Worm (Caenorhabditis elegans) whole organism, early embryonic: ENCODE results near the gene 2L52.1.

ENCODE experiments used
- B0310.2 ChIP-seq: sonication (generic microtip); optimal IDR thresholded peaks from 2 replicates; lab custom pipeline; 2016; ENCODE audit warnings: mild to moderate bottlenecking, missing genetic modification characterization, missing compliant biosample characterization
- F13C5.2 ChIP-seq: sonication (generic microtip); optimal IDR thresholded peaks from 2 replicates; lab custom pipeline; 2017; ENCODE audit warnings: mild to moderate bottlenecking, missing genetic modification characterization, inconsistent platforms, missing compliant biosample characterization
- aly-1 ChIP-seq: sonication (generic microtip); optimal IDR thresholded peaks from 2 replicates; lab custom pipeline; 2016; ENCODE audit warnings: missing genetic modification characterization, missing compliant biosample characterization
- ama-1 ChIP-seq: fragments of 150-350 bp; optimal IDR thresholded peaks from 2 replicates; lab custom pipeline; 2014
- ceh-13 ChIP-seq: fragments of 200-800 bp; sonication (Bioruptor generic); optimal IDR thresholded peaks from 2 replicates; lab custom pipeline; 2018; ENCODE audit warnings: mild to moderate bottlenecking, missing genetic modification characterization, missing compliant biosample characterization
- ceh-36 ChIP-seq: sonication (generic microtip); optimal IDR thresholded peaks from 2 replicates; lab custom pipeline; 2016; ENCODE audit warnings: missing genetic modification characterization, inconsistent platforms, missing compliant biosample characterization
- ets-7 ChIP-seq: sonication (generic microtip); optimal IDR thresholded peaks from 2 replicates; lab custom pipeline; 2016; ENCODE audit warnings: missing genotype, missing genetic modification characterization, missing compliant biosample characterization
- flt-1 ChIP-seq: fragments of 200-800 bp; sonication (Bioruptor generic); IDR thresholded peaks from 2 replicates; pipeline ENCODE4 v1.3.6; 2022; ENCODE audit warnings: missing genetic modification characterization, missing compliant biosample characterization
- hmbx-1 ChIP-seq: sonication (generic microtip); optimal IDR thresholded peaks from 2 replicates; lab custom pipeline; 2016; ENCODE audit warnings: mild to moderate bottlenecking, missing genetic modification characterization, missing compliant biosample characterization
- hmg-4 ChIP-seq: fragments of 200-800 bp; sonication (Bioruptor generic); optimal IDR thresholded peaks from 2 replicates; lab custom pipeline; 2018; ENCODE audit warnings: mild to moderate bottlenecking, missing genetic modification characterization, missing compliant biosample characterization
- hnd-1 ChIP-seq: sonication (generic microtip); optimal IDR thresholded peaks from 2 replicates; lab custom pipeline; 2016; ENCODE audit warnings: missing genetic modification characterization, missing compliant biosample characterization
- pes-1 ChIP-seq: fragments of 200-800 bp; sonication (Bioruptor generic); IDR thresholded peaks from 2 replicates; pipeline ENCODE4 v1.3.6; 2022; ENCODE audit warnings: missing genetic modification reagents, missing genetic modification characterization, missing compliant biosample characterization
- scrt-1 ChIP-seq: fragments of 200-800 bp; sonication (Bioruptor generic); IDR thresholded peaks from 2 replicates; pipeline ENCODE4 v1.3.6; 2022; ENCODE audit warnings: missing genetic modification characterization, missing compliant biosample characterization
- sea-1 ChIP-seq: fragments of 200-800 bp; sonication (Bioruptor generic); conservative IDR thresholded peaks from 2 replicates; pipeline ENCODE4 v1.3.6; 2022; ENCODE audit warnings: missing genetic modification characterization, missing compliant biosample characterization
- tbx-11 ChIP-seq: fragments of 200-800 bp; sonication (Bioruptor generic); IDR thresholded peaks from 2 replicates; pipeline ENCODE4 v1.3.6; 2022; ENCODE audit warnings: missing genetic modification characterization, missing compliant biosample characterization
- tbx-37 ChIP-seq: fragments of 200-800 bp; sonication (Bioruptor generic); conservative IDR thresholded peaks from 2 replicates; pipeline ENCODE4 v1.3.6; 2022; ENCODE audit warnings: missing genetic modification reagents, missing genetic modification characterization, missing compliant biosample characterization
- tra-4 ChIP-seq: sonication (generic microtip); optimal IDR thresholded peaks from 2 replicates; lab custom pipeline; 2017; ENCODE audit warnings: missing genetic modification characterization, missing compliant biosample characterization

Gene 2L52.1

DNA sequence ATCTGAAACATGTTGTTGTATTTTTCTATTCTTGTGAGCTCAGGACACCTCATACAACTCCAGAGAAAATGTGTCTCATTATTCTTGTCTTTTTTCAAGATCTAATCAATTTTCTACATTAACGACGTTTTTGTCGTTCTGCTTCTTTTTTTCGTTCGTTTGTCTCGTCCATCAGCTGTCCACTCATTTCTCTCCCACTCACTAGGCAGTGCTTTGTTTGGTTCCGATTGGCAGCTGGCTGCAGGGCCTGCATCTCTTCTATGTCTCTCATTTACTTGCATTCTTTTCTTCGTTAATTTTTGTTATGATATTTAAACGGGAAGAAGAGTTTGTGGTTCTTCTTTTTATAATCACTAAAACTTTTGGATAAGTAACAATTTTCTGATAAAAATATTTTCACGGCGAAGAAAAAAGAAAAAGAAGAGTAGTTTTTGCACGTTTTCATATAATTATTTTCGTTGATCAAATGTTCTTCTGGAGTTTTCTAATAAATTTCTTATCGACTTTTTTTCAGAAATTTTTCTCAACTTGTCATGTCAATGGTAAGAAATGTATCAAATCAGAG lies at the start of gene 2L52.1:
TSS of gene 2L52.1 (plus strand) at position 515 of the 565 bp plus-strand sequence.
- TF ChIP-seq hmbx-1 (tag; lab: Kevin White, UChicago): no peak
- TF ChIP-seq hnd-1: no peak
- TF ChIP-seq aly-1 (tag; lab: Kevin White, UChicago): no peak
- TF ChIP-seq tbx-11 (GFP tag; lab: Robert Waterston, UW): no peak
- TF ChIP-seq ama-1 (lab: Kevin White, UChicago): no peak
- TF ChIP-seq tra-4 (tag; lab: Kevin White, UChicago): no peak
- no peak for TF ChIP-seq sea-1 (GFP tag; lab: Robert Waterston, UW)
- no peak for TF ChIP-seq flt-1 (GFP tag; lab: Robert Waterston, UW)
- no peak for TF ChIP-seq F13C5.2 (tag; lab: Kevin White, UChicago)
- TF ChIP-seq ets-7: no peak

DNA sequence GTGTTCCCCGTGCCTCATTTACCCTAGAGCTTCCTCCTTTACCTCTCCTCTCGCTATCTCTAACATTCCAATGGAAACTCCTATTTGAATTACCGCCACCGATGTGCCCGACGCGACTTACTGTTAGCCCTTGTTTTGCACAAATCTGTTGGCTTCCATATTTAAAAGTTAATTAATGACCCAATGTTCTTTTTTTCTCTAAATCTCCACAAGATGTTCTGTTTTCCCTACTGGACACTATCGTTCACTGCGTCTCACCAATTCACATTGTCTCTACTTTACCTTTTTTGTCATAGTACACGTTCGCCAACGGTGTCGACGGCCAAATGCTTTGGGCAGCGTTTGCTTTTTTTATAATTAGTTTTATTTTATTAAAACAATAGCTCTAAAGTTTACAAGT lies 1.1 kb upstream of the 2L52.1 start:
- TF ChIP-seq hnd-1 (no peak), ceh-36 (no peak), F13C5.2 (tag; lab: Kevin White, UChicago) (no peak), sea-1 (GFP tag; lab: Robert Waterston, UW) (no peak), B0310.2 (tag; lab: Kevin White, UChicago) (no peak), tbx-11 (GFP tag; lab: Robert Waterston, UW) (no peak), ceh-13 (peak; percentile 19)

DNA sequence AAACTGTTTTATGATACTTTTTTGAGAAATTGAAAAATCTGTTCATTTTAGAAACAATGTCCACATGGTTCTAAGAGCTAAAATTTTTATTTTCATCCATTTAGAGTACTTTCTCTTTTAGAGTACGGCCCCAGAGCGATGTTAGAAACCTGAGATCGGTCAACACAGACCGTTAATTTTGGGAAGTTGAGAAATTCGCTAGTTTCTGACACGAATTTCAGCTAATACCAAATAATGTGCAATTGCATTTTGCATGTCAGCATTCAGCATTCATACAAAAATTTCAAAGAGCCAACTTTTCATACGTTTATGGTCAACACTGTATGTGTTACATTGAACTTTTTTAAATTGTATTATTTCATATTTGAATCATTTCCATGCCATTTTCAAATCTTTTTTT lies 3.1 kb downstream of the 2L52.1 start:
- TF ChIP-seq ama-1 (lab: Kevin White, UChicago) (no peak), ceh-13 (no peak)

- no peak for TF ChIP-seq tbx-37 (GFP tag; lab: Robert Waterston, UW)
- no peak for TF ChIP-seq pes-1 (GFP tag; lab: Robert Waterston, UW)
- no peak for TF ChIP-seq sea-1 (GFP tag; lab: Robert Waterston, UW)
- no peak for TF ChIP-seq hmbx-1 (tag; lab: Kevin White, UChicago)
- TF ChIP-seq hnd-1: no peak
- no peak for TF ChIP-seq scrt-1 (GFP tag; lab: Robert Waterston, UW)
- TF ChIP-seq tbx-11 (GFP tag; lab: Robert Waterston, UW): no peak
- no peak for TF ChIP-seq flt-1 (GFP tag; lab: Robert Waterston, UW)
- no peak for TF ChIP-seq ceh-36
Measured at ce11 chrII:6349-6748, 4.7 kb downstream of the 2L52.1 start, which contains the start of gene osta-1. osta-1 (plus strand) TSS chrII:6657.

- TF ChIP-seq ceh-13 (no peak), flt-1 (GFP tag; lab: Robert Waterston, UW) (no peak), hmg-4 (GFP tag; lab: Kevin White, UChicago) (no peak), tra-4 (tag; lab: Kevin White, UChicago) (no peak), ceh-36 (no peak), scrt-1 (GFP tag; lab: Robert Waterston, UW) (no peak), aly-1 (tag; lab: Kevin White, UChicago) (no peak)
Measured at ce11 chrII:8212-8611, 6.6 kb downstream of the 2L52.1 start.

DNA sequence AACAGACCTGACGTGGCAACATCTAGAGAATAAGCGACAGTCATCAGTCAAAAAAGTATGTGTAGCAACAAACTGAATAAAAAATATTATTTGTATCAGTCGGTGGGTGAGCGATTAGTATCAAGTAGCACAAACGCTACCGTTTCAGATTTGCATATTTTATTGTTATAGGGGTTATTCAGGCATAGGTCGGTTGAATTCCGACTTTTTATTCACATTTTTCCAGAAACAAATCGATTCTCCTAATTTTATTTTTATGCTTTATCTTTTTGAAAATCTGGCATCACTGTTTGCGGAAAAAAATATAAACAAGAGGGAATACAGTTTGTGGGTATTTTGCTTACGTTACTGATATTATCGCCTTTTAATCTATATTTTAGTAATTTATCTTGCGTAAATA lies 10.1 kb downstream of the 2L52.1 start, which contains the start of gene best-4:
TSS of gene best-4 (minus strand) at position 101 of the 400 bp plus-strand sequence.
- TF ChIP-seq hnd-1: no peak
- no peak for TF ChIP-seq ceh-13
- TF ChIP-seq tbx-37 (GFP tag; lab: Robert Waterston, UW): no peak
- TF ChIP-seq tra-4 (tag; lab: Kevin White, UChicago): no peak
- no peak for TF ChIP-seq ceh-36
- no peak for TF ChIP-seq F13C5.2 (tag; lab: Kevin White, UChicago)
- TF ChIP-seq ama-1 (lab: Kevin White, UChicago): no peak
- no peak for TF ChIP-seq scrt-1 (GFP tag; lab: Robert Waterston, UW)
- no peak for TF ChIP-seq tbx-11 (GFP tag; lab: Robert Waterston, UW)
- no peak for TF ChIP-seq flt-1 (GFP tag; lab: Robert Waterston, UW)
- no peak for TF ChIP-seq B0310.2 (tag; lab: Kevin White, UChicago)
- no peak for TF ChIP-seq hmbx-1 (tag; lab: Kevin White, UChicago)
- no peak for TF ChIP-seq sea-1 (GFP tag; lab: Robert Waterston, UW)

ce11 chrII:12685-13084 lies 11.0 kb downstream of the 2L52.1 start, which contains the start of gene best-3:
best-3 (plus strand) TSS chrII:12985.
- TF ChIP-seq scrt-1 (GFP tag; lab: Robert Waterston, UW): no peak
- TF ChIP-seq tra-4 (tag; lab: Kevin White, UChicago): no peak
- TF ChIP-seq hmbx-1 (tag; lab: Kevin White, UChicago): no peak
- TF ChIP-seq tbx-11 (GFP tag; lab: Robert Waterston, UW): no peak
- TF ChIP-seq ama-1 (lab: Kevin White, UChicago): no peak
- no peak for TF ChIP-seq flt-1 (GFP tag; lab: Robert Waterston, UW)
- no peak for TF ChIP-seq ceh-13
- TF ChIP-seq sea-1 (GFP tag; lab: Robert Waterston, UW): no peak
- TF ChIP-seq pes-1 (GFP tag; lab: Robert Waterston, UW): no peak
- TF ChIP-seq tbx-37 (GFP tag; lab: Robert Waterston, UW): no peak
- TF ChIP-seq B0310.2 (tag; lab: Kevin White, UChicago): no peak
- TF ChIP-seq hnd-1: no peak
- no peak for TF ChIP-seq ets-7
- no peak for TF ChIP-seq ceh-36
- no peak for TF ChIP-seq hmg-4 (GFP tag; lab: Kevin White, UChicago)

DNA sequence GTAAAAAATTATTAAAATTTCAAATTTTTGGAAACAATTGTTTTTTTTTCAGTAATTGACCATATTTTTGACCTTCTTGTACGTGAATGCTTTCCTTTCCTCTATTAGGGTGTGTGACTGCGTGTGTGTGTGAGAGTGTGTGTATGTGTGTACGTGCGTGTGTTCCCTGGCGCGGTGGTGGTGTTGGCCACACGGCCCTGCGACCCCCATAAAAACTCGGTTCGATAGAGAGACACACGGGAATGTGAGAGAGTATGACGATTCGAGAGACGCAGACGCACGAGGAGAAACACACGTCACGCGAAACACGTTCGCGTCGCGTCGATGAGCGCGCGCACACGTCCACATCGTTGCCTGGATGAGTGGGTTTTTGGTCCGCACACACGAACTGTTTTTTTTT lies 17.1 kb downstream of the 2L52.1 start:
- TF ChIP-seq hmg-4 (GFP tag; lab: Kevin White, UChicago): peak; percentile 83
- no peak for TF ChIP-seq scrt-1 (GFP tag; lab: Robert Waterston, UW)
- TF ChIP-seq tbx-11 (GFP tag; lab: Robert Waterston, UW): peak; percentile 20; the same call in 1 of the 2 replicates
- TF ChIP-seq sea-1 (GFP tag; lab: Robert Waterston, UW): peak; percentile 49; the same call in 1 of the 2 replicates
- TF ChIP-seq F13C5.2 (tag; lab: Kevin White, UChicago): peak; percentile 56
- TF ChIP-seq pes-1 (GFP tag; lab: Robert Waterston, UW): no peak
